Fruit fly (Drosophila melanogaster): ENCODE measurements around the gene CG34345.
A peak's percentile ranks its signal among the peaks of the same experiment; 100 is the strongest.

The CG34345 gene

dm6 chr2L:6601018-6601505 lies 21.9 kb upstream of the CG34345 start, which contains the start of gene Dpp10 (continued):
- peak; percentile 70 for TF ChIP-seq Hr39 (GFP tag; optimal IDR thresholded peaks at IDR 0.05)
- peak; percentile 89 for TF ChIP-seq CG8119 (GFP tag; IDR thresholded peaks at IDR 0.05)
- no peak for TF ChIP-seq Blimp-1 (GFP tag; optimal IDR thresholded peaks at IDR 0.05)
- peak; percentile 92 for TF ChIP-seq Eip78C (GFP tag)
- TF ChIP-seq Ets96B (tag; optimal IDR thresholded peaks at IDR 0.05), result peak; percentile 70
- TF ChIP-seq fd59A (GFP tag; optimal IDR thresholded peaks at IDR 0.05), result peak; percentile 57
- TF ChIP-seq CG32006 (GFP tag; optimal IDR thresholded peaks at IDR 0.05), result peak; percentile 77
- TF ChIP-seq CG3032 (tag; optimal IDR thresholded peaks at IDR 0.05), result peak; percentile 78
- peak; percentile 61 for TF ChIP-seq CG6792 (GFP tag; optimal IDR thresholded peaks at IDR 0.05)
- TF ChIP-seq CG3919 (GFP tag; optimal IDR thresholded peaks at IDR 0.05), result peak; percentile 76
- TF ChIP-seq acj6 (GFP tag; optimal IDR thresholded peaks at IDR 0.05), result peak; percentile 57
- peak; percentile 56 for TF ChIP-seq CG6276 (GFP tag; optimal IDR thresholded peaks at IDR 0.05)
- peak; percentile 62 for TF ChIP-seq CG6808 (GFP tag; optimal IDR thresholded peaks at IDR 0.05)
- TF ChIP-seq dsx (GFP tag; optimal IDR thresholded peaks at IDR 0.05; ENCODE audit: poor library complexity, severe bottlenecking), result peak; percentile 65
- TF ChIP-seq lz (GFP tag; optimal IDR thresholded peaks at IDR 0.05), result peak; percentile 72
- peak; percentile 64 for TF ChIP-seq Sox14 (GFP tag; optimal IDR thresholded peaks at IDR 0.05)
- peak; percentile 71 for TF ChIP-seq CG10631 (GFP tag; optimal IDR thresholded peaks at IDR 0.05)
- TF ChIP-seq vri (GFP tag; optimal IDR thresholded peaks at IDR 0.05), result peak; percentile 46
- TF ChIP-seq spab (GFP tag; optimal IDR thresholded peaks at IDR 0.05), result peak; percentile 65
- TF ChIP-seq svp (GFP tag), result peak; percentile 84
- TF ChIP-seq esn (GFP tag; optimal IDR thresholded peaks at IDR 0.05), result no peak
- peak; percentile 83 for TF ChIP-seq CG11294 (GFP tag; IDR thresholded peaks at IDR 0.05)
- peak; percentile 43 for TF ChIP-seq dac (GFP tag; optimal IDR thresholded peaks at IDR 0.05)
- peak; percentile 18 for TF ChIP-seq CG11902 (GFP tag; optimal IDR thresholded peaks at IDR 0.05)
- peak; percentile 67 for TF ChIP-seq cyc (GFP tag; optimal IDR thresholded peaks at IDR 0.05)
- TF ChIP-seq CG4318 (GFP tag; optimal IDR thresholded peaks at IDR 0.05), result peak; percentile 70
- TF ChIP-seq CG6163 (GFP tag; IDR thresholded peaks at IDR 0.05), result peak; percentile 90
- TF ChIP-seq pdm3 (GFP tag; optimal IDR thresholded peaks at IDR 0.05), result peak; percentile 80
- peak; percentile 63 for TF ChIP-seq Ets21C (GFP tag; optimal IDR thresholded peaks at IDR 0.05)

- TF ChIP-seq CG15336 (GFP tag; IDR thresholded peaks at IDR 0.05) (peak; percentile 73), vri (GFP tag; optimal IDR thresholded peaks at IDR 0.05) (peak; percentile 52), svp (GFP tag) (peak; percentile 81), spab (GFP tag; optimal IDR thresholded peaks at IDR 0.05) (no peak), eg (GFP tag; IDR thresholded peaks at IDR 0.05) (peak; percentile 78), Hr38 (GFP tag; optimal IDR thresholded peaks at IDR 0.05) (no peak), Eip75B (GFP tag; optimal IDR thresholded peaks at IDR 0.05) (peak; percentile 30), CG11762 (GFP tag; optimal IDR thresholded peaks at IDR 0.05; ENCODE audit: insufficient read depth) (peak; percentile 51), acj6 (GFP tag; optimal IDR thresholded peaks at IDR 0.05) (peak; percentile 65), cyc (GFP tag; optimal IDR thresholded peaks at IDR 0.05) (peak; percentile 70), OdsH (GFP tag; optimal IDR thresholded peaks at IDR 0.05) (peak; percentile 72), net (GFP tag; optimal IDR thresholded peaks at IDR 0.05) (peak; percentile 80), topi (GFP tag; optimal IDR thresholded peaks at IDR 0.05) (peak; percentile 62), lz (GFP tag; optimal IDR thresholded peaks at IDR 0.05) (peak; percentile 64), achi (GFP tag; optimal IDR thresholded peaks at IDR 0.05) (peak; percentile 55), Sox102F (GFP tag; optimal IDR thresholded peaks at IDR 0.05) (peak; percentile 50), Met (GFP tag; optimal IDR thresholded peaks at IDR 0.05) (peak; percentile 71), Smox (GFP tag; optimal IDR thresholded peaks at IDR 0.05) (peak; percentile 69), Lpt (GFP tag; optimal IDR thresholded peaks at IDR 0.05) (peak; percentile 68), CG34406 (GFP tag; optimal IDR thresholded peaks at IDR 0.05) (peak; percentile 35), dsx (GFP tag; optimal IDR thresholded peaks at IDR 0.05; ENCODE audit: poor library complexity, severe bottlenecking) (peak; percentile 43), CG31627 (GFP tag; optimal IDR thresholded peaks at IDR 0.05) (peak; percentile 76), CG10669 (GFP tag; optimal IDR thresholded peaks at IDR 0.05) (peak; percentile 61), CG6808 (GFP tag; optimal IDR thresholded peaks at IDR 0.05) (no peak), fkh (GFP tag; optimal IDR thresholded peaks at IDR 0.05) (no peak), Ets21C (GFP tag; optimal IDR thresholded peaks at IDR 0.05) (peak; percentile 59), CG4318 (GFP tag; optimal IDR thresholded peaks at IDR 0.05) (peak; percentile 16), pdm3 (GFP tag; optimal IDR thresholded peaks at IDR 0.05) (peak; percentile 71), CG10631 (GFP tag; optimal IDR thresholded peaks at IDR 0.05) (peak; percentile 29), CG6163 (GFP tag; IDR thresholded peaks at IDR 0.05) (peak; percentile 77), CG8319 (GFP tag; optimal IDR thresholded peaks at IDR 0.05) (peak; percentile 27)
Observed at dm6 chr2L:6610683-6611373, 12.1 kb upstream of the CG34345 start, which contains the start of gene CG11050. Gene CG11050 (plus strand): TSS chr2L:6611011.
